Worm (Caenorhabditis elegans): ENCODE data around the gene fard-1.

ce11 chrX:2919488-2919887 is 13.7 kb upstream of the fard-1 start:
- no peak for TF ChIP-seq lin-15B (tag; optimal IDR thresholded peaks at IDR 0.05)
- no peak for TF ChIP-seq mxl-2 (GFP tag; conservative IDR thresholded peaks at IDR 0.05)
- no peak for TF ChIP-seq snpc-1.2 (GFP tag; IDR thresholded peaks at IDR 0.05)
- no peak for TF ChIP-seq ama-1 (optimal IDR thresholded peaks at IDR 0.05)
- TF ChIP-seq F49E8.2 (tag; optimal IDR thresholded peaks at IDR 0.05; ENCODE audit: borderline replicate concordance) = no peak
